Fruit fly (Drosophila melanogaster) whole organism, pupa: ENCODE measurements around the gene CG32201.

Source experiments
- CG10348 ChIP-seq: fragments of 200-800 bp; sonication (Bioruptor generic); IDR thresholded peaks from 2 replicates; pipeline ENCODE4 v1.3.6; 2022; ENCODE audit warnings: missing biosample characterization, missing genetic modification characterization
- CG12605 ChIP-seq: fragments of 200-800 bp; sonication (Bioruptor generic); IDR thresholded peaks from 2 replicates; pipeline ENCODE4 v1.3.6; 2022; ENCODE audit warnings: missing biosample characterization, missing genetic modification characterization
- CG13204 ChIP-seq: fragments of 200-800 bp; sonication (Bioruptor generic); optimal IDR thresholded peaks from 2 replicates; lab custom pipeline; 2018; ENCODE audit warnings: missing biosample characterization, mild to moderate bottlenecking, missing genetic modification characterization, moderate library complexity
- CG14655 ChIP-seq: fragments of 200-800 bp; sonication (Bioruptor generic); optimal IDR thresholded peaks from 3 replicates; lab custom pipeline; 2017; ENCODE audit warnings: mild to moderate bottlenecking, missing biosample characterization, missing genetic modification reagents, missing genetic modification characterization
- CG15710 ChIP-seq: fragments of 200-800 bp; sonication (Bioruptor generic); optimal IDR thresholded peaks from 2 replicates; lab custom pipeline; 2018; ENCODE audit warnings: missing biosample characterization, mild to moderate bottlenecking, missing genetic modification characterization, moderate library complexity
- CG17806 ChIP-seq: fragments of 200-800 bp; sonication (Bioruptor generic); optimal IDR thresholded peaks from 2 replicates; lab custom pipeline; 2018; ENCODE audit warnings: missing biosample characterization, mild to moderate bottlenecking, missing genetic modification characterization, moderate library complexity
- CG32121 ChIP-seq: fragments of 200-800 bp; sonication (Bioruptor generic); IDR thresholded peaks from 2 replicates; pipeline ENCODE4 v1.3.6; 2022; ENCODE audit warnings: missing biosample characterization, missing genetic modification characterization
- CG34367 ChIP-seq: fragments of 200-800 bp; sonication (Bioruptor generic); optimal IDR thresholded peaks from 2 replicates; lab custom pipeline; 2018; ENCODE audit warnings: missing biosample characterization, mild to moderate bottlenecking, missing genetic modification characterization
- CG4496 ChIP-seq: fragments of 200-800 bp; sonication (Bioruptor generic); IDR thresholded peaks from 3 replicates; pipeline ENCODE4 v1.3.6; 2022; ENCODE audit warnings: missing biosample characterization, missing genetic modification characterization
- CG8159 ChIP-seq: fragments of 200-800 bp; sonication (Bioruptor generic); optimal IDR thresholded peaks from 3 replicates; lab custom pipeline; 2018; ENCODE audit warnings: missing biosample characterization, mild to moderate bottlenecking, missing genetic modification characterization, moderate library complexity
- CG8301 ChIP-seq: fragments of 200-800 bp; sonication (Bioruptor generic); optimal IDR thresholded peaks from 2 replicates; lab custom pipeline; 2018; ENCODE audit warnings: missing biosample characterization, mild to moderate bottlenecking, missing genetic modification characterization
- CG9948 ChIP-seq: fragments of 200-800 bp; sonication (Bioruptor generic); optimal IDR thresholded peaks from 2 replicates; lab custom pipeline; 2018; ENCODE audit warnings: missing biosample characterization, mild to moderate bottlenecking, missing genetic modification characterization, moderate library complexity
- D1 ChIP-seq: fragments of 200-800 bp; sonication (Bioruptor generic); optimal IDR thresholded peaks from 2 replicates; lab custom pipeline; 2018; ENCODE audit warnings: missing biosample characterization, mild to moderate bottlenecking, missing genetic modification characterization, moderate library complexity
- EcR ChIP-seq: fragments of 200-800 bp; sonication (Bioruptor generic); optimal IDR thresholded peaks from 3 replicates; lab custom pipeline; 2019; ENCODE audit warnings: missing biosample characterization, missing genetic modification characterization, mild to moderate bottlenecking, moderate library complexity, missing genetic modification reagents
- Ets98B ChIP-seq: fragments of 200-800 bp; sonication (Bioruptor generic); IDR thresholded peaks from 2 replicates; pipeline ENCODE4 v1.3.6; 2022; ENCODE audit warnings: missing biosample characterization, missing genetic modification characterization
- Pif1A ChIP-seq: fragments of 200-800 bp; sonication (Bioruptor generic); optimal IDR thresholded peaks from 3 replicates; lab custom pipeline; 2016; ENCODE audit warnings: missing biosample characterization, missing genetic modification characterization
- Pif1B ChIP-seq: fragments of 200-800 bp; sonication (Bioruptor generic); optimal IDR thresholded peaks from 3 replicates; lab custom pipeline; 2016; ENCODE audit warnings: missing biosample characterization, missing genetic modification characterization
- Snoo ChIP-seq: fragments of 200-800 bp; sonication (Bioruptor generic); optimal IDR thresholded peaks from 3 replicates; lab custom pipeline; 2017; ENCODE audit warnings: missing biosample characterization, mild to moderate bottlenecking, missing genetic modification characterization, inconsistent platforms
- fd96Ca ChIP-seq: fragments of 200-800 bp; sonication (Bioruptor generic); IDR thresholded peaks from 3 replicates; pipeline ENCODE4 v1.3.6; 2022; ENCODE audit warnings: missing biosample characterization, missing genetic modification characterization
- gl ChIP-seq: fragments of 200-800 bp; sonication (Bioruptor generic); optimal IDR thresholded peaks from 2 replicates; lab custom pipeline; 2018; ENCODE audit warnings: missing biosample characterization, mild to moderate bottlenecking, missing genetic modification characterization
- rn ChIP-seq: fragments of 200-800 bp; sonication (Bioruptor generic); IDR thresholded peaks from 2 replicates; pipeline ENCODE4 v1.3.6; 2022; ENCODE audit warnings: missing biosample characterization, missing genetic modification characterization

The CG32201 gene

DNA sequence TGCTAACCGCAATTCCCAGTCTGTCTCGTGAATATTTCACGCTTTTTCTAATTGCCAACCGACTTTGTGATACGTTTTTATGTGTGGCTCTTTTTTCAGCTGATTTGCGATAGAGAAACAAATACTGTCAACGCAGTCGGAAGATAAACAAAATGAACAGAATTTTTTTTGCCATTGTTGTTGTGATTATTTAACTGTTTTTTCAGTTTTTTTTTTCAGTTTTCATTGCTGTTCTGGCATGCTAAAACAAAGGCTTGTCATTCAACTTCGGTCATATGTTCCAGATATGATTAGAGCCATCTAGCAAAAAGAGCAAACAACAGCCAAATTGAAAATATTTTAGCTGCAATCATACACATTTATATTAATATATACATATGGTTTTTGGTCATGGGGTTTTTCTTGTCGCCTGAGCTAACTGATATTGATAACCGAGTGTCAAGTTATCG is 22.8 kb downstream of the CG32201 start:
- TF ChIP-seq CG34367 (tag; lab: Kevin White, UChicago) (no peak), Pif1B (GFP tag; lab: Kevin White, UChicago) (no peak), Pif1A (GFP tag; lab: Kevin White, UChicago) (no peak), CG13204 (GFP tag; lab: Kevin White, UChicago) (no peak), Ets98B (GFP tag; lab: Robert Waterston, UW) (no peak), CG17806 (tag; lab: Kevin White, UChicago) (no peak), Snoo (no peak), rn (GFP tag; lab: Robert Waterston, UW) (no peak), fd96Ca (no peak), CG12605 (GFP tag; lab: Robert Waterston, UW) (no peak), CG8301 (tag; lab: Kevin White, UChicago) (no peak), CG9948 (tag; lab: Kevin White, UChicago) (no peak), gl (tag; lab: Kevin White, UChicago) (no peak), CG4496 (GFP tag; lab: Robert Waterston, UW) (no peak), CG15710 (no peak), CG10348 (GFP tag; lab: Robert Waterston, UW) (no peak), EcR (GFP tag; lab: Kevin White, UChicago) (no peak), CG8159 (tag; lab: Kevin White, UChicago) (no peak), CG32121 (GFP tag; lab: Robert Waterston, UW) (no peak), D1 (tag; lab: Kevin White, UChicago) (no peak)

DNA sequence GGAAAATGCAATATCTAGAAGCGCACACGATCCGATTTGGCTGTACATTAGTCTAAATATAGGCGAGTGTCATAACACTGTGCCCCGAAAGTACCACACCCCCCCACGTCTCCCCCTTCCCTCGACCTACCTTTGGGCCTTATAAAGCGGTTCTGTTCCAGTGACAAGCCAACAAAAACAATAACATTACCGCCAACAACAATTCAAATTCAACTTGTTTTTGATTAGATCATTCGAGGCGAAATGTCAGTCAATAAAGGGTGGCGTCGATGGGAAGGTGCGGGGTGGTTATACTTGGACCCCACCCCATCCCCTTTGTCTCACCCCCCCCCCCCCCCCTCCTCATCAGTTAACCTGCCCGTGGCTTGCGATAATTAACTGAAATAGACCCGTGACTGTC is 23.7 kb downstream of the CG32201 start:
- TF ChIP-seq Pif1B (GFP tag; lab: Kevin White, UChicago): no peak
- TF ChIP-seq fd96Ca: no peak
- no peak for TF ChIP-seq CG14655 (GFP tag; lab: Kevin White, UChicago)
- no peak for TF ChIP-seq D1 (tag; lab: Kevin White, UChicago)
- no peak for TF ChIP-seq CG13204 (GFP tag; lab: Kevin White, UChicago)
- TF ChIP-seq CG34367 (tag; lab: Kevin White, UChicago): no peak
- TF ChIP-seq CG8159 (tag; lab: Kevin White, UChicago): no peak
- no peak for TF ChIP-seq CG15710
- TF ChIP-seq, all 21 proteins: peak for 0

DNA sequence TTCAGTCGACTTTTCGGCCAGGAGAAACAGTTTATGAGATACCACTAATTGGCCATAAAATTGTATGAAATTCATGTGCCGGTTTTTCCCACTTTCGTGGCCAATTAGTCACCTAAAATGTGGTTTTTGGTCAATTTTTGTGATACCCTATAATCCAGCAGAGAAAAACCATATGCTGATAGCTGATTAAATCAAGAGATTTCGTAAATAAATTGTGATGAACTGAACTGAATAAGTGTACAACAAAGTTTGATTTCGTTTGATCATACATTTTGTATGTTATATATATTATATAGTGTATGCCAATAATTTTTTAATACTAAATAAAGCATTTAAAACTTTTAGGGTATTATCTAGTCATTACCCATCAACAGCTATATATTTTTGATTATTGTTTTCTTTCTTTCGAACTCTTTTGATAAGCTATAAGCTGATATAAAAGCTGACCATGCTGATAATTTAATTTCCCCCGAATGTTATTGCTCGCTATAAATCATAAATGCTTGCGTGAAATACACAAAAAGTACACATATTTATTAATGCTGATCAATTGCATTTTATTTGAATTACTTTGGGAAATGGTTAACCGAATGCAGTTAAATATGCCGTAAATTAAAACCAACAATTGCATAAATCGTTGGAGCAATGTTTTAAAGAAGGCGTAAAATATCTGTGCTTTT is 25.5 kb downstream of the CG32201 start:
- TF ChIP-seq D1 (tag; lab: Kevin White, UChicago) (no peak), CG13204 (GFP tag; lab: Kevin White, UChicago) (no peak), CG10348 (GFP tag; lab: Robert Waterston, UW) (no peak), CG9948 (tag; lab: Kevin White, UChicago) (no peak), EcR (GFP tag; lab: Kevin White, UChicago) (no peak), CG4496 (GFP tag; lab: Robert Waterston, UW) (no peak), CG32121 (GFP tag; lab: Robert Waterston, UW) (no peak), CG14655 (GFP tag; lab: Kevin White, UChicago) (no peak), Pif1B (GFP tag; lab: Kevin White, UChicago) (no peak), CG12605 (GFP tag; lab: Robert Waterston, UW) (no peak), CG8301 (tag; lab: Kevin White, UChicago) (no peak), fd96Ca (no peak), Pif1A (GFP tag; lab: Kevin White, UChicago) (no peak), Ets98B (GFP tag; lab: Robert Waterston, UW) (no peak), Snoo (no peak), CG34367 (tag; lab: Kevin White, UChicago) (no peak), gl (tag; lab: Kevin White, UChicago) (no peak)

DNA sequence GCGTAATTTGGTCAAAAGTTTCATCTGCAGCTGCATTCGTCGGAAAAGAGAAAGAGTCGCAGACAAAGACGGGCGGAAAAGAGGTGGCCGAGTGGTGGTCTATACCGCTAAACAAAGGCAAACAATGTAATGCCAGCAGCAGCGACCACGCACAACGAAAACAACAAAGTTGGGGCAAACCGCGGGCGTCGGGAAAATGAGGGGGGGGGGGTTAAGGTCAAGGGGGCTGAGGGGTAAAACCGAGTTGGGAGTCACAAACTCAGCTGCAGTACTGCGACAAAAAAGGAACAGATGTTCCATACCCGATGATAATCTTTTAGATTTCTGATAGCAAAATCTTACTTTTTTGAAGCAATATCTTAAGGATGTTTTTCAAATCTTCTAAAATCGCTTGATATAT is 27.4 kb downstream of the CG32201 start:
- TF ChIP-seq CG4496 (GFP tag; lab: Robert Waterston, UW) (no peak), Pif1B (GFP tag; lab: Kevin White, UChicago) (no peak), CG9948 (tag; lab: Kevin White, UChicago) (no peak), gl (tag; lab: Kevin White, UChicago) (no peak), CG10348 (GFP tag; lab: Robert Waterston, UW) (no peak), CG32121 (GFP tag; lab: Robert Waterston, UW) (no peak), CG34367 (tag; lab: Kevin White, UChicago) (no peak), Ets98B (GFP tag; lab: Robert Waterston, UW) (no peak), CG12605 (GFP tag; lab: Robert Waterston, UW) (no peak)

DNA sequence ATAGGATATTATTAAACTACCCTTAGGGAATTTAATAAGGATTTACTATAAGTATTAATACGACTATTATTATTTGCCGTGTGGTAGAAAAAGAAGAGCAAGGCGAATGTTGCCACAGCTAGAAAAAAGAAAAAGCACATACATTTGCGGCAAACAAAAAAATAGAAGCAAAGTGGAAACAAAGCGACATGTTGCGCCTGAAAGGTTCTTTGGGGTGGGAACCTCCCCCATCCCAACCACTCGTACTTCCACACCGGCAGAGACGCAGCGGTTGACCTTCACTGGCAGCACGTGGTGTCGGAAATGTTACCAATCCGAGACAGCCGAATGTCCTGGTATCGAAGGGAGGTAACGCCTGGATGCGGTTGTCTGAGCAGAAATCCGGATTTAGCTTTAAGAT is 27.9 kb downstream of the CG32201 start:
- TF ChIP-seq CG13204 (GFP tag; lab: Kevin White, UChicago): no peak
- no peak for TF ChIP-seq CG8159 (tag; lab: Kevin White, UChicago)
- TF ChIP-seq CG10348 (GFP tag; lab: Robert Waterston, UW): no peak
- no peak for TF ChIP-seq gl (tag; lab: Kevin White, UChicago)
- no peak for TF ChIP-seq D1 (tag; lab: Kevin White, UChicago)
- TF ChIP-seq CG32121 (GFP tag; lab: Robert Waterston, UW): no peak
- no peak for TF ChIP-seq CG9948 (tag; lab: Kevin White, UChicago)
- no peak for TF ChIP-seq rn (GFP tag; lab: Robert Waterston, UW)
- no peak for TF ChIP-seq EcR (GFP tag; lab: Kevin White, UChicago)

DNA sequence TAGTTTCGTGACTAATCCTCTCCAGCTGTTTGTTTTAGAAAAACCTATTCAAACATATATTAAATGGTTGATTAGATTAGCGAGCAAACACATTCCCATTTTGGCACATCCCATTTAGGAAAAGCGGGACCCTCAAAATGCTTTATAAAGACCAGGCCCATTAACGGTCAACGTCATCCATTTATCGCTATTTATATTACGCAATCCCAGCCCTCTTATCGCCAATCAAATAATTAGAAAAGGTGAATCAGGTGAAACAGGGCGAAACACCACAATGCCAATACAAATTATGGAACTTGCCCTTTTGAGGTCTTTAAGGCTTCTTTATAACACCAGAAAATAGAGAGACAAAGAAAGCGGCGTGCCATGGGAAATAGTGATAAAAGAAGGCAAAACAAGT is 28.6 kb downstream of the CG32201 start:
- TF ChIP-seq CG8159 (tag; lab: Kevin White, UChicago) (no peak), CG10348 (GFP tag; lab: Robert Waterston, UW) (no peak), Pif1B (GFP tag; lab: Kevin White, UChicago) (no peak), fd96Ca (no peak), Ets98B (GFP tag; lab: Robert Waterston, UW) (no peak), EcR (GFP tag; lab: Kevin White, UChicago) (no peak), gl (tag; lab: Kevin White, UChicago) (no peak), CG17806 (tag; lab: Kevin White, UChicago) (no peak), CG14655 (GFP tag; lab: Kevin White, UChicago) (no peak), CG32121 (GFP tag; lab: Robert Waterston, UW) (no peak), CG12605 (GFP tag; lab: Robert Waterston, UW) (no peak), CG13204 (GFP tag; lab: Kevin White, UChicago) (no peak)
